Worm (Caenorhabditis elegans): ENCODE measurements around the gene rle-1.

The rle-1 gene

ce11 chrIII:10989491-10990032, 53.5 kb downstream of the rle-1 start:
- TF ChIP-seq unc-86 (tag; optimal IDR thresholded peaks at IDR 0.05) (peak; percentile 95), hlh-6 (tag; optimal IDR thresholded peaks at IDR 0.05) (peak; percentile 97), pha-4 (tag; optimal IDR thresholded peaks at IDR 0.05) (no peak), T23F11.4 (GFP tag; optimal IDR thresholded peaks at IDR 0.05) (peak; percentile 96), fax-1 (tag; optimal IDR thresholded peaks at IDR 0.05) (peak; percentile 91), ets-4 (tag; optimal IDR thresholded peaks at IDR 0.05) (peak; percentile 83), pqm-1 (tag; optimal IDR thresholded peaks at IDR 0.05) (peak; percentile 93), dve-1 (tag; optimal IDR thresholded peaks at IDR 0.05) (peak; percentile 94), lin-11 (tag; optimal IDR thresholded peaks at IDR 0.05) (peak; percentile 87), ceh-18 (tag; optimal IDR thresholded peaks at IDR 0.05) (peak; percentile 99), ceh-48 (tag; optimal IDR thresholded peaks at IDR 0.05) (peak; percentile 82), ceh-2 (tag; optimal IDR thresholded peaks at IDR 0.05) (peak; percentile 94), madf-2 (tag; optimal IDR thresholded peaks at IDR 0.05) (peak; percentile 95), ztf-16 (tag; optimal IDR thresholded peaks at IDR 0.05) (peak; percentile 98), eyg-1 (tag; optimal IDR thresholded peaks at IDR 0.05) (peak; percentile 96), ceh-45 (GFP tag; IDR thresholded peaks at IDR 0.05) (peak; percentile 94), ceh-6 (GFP tag; optimal IDR thresholded peaks at IDR 0.05) (peak; percentile 94), F13H6.1 (tag; optimal IDR thresholded peaks at IDR 0.05) (peak; percentile 94), sox-2 (GFP tag; IDR thresholded peaks at IDR 0.05) (peak; percentile 95), npax-4 (tag; optimal IDR thresholded peaks at IDR 0.05) (peak; percentile 86), fkh-10 (GFP tag; optimal IDR thresholded peaks at IDR 0.05) (peak; percentile 79), ceh-22 (tag; optimal IDR thresholded peaks at IDR 0.05) (no peak), C08G9.2 (tag; optimal IDR thresholded peaks at IDR 0.05) (peak; percentile 90), odd-2 (tag; optimal IDR thresholded peaks at IDR 0.05) (peak; percentile 53), lim-6 (tag; optimal IDR thresholded peaks at IDR 0.05) (peak; percentile 88), pat-9 (tag; optimal IDR thresholded peaks at IDR 0.05) (peak; percentile 94), tbx-2 (tag; optimal IDR thresholded peaks at IDR 0.05) (peak; percentile 96), sdc-2 (tag; optimal IDR thresholded peaks at IDR 0.05) (peak; percentile 88), ceh-31 (tag; optimal IDR thresholded peaks at IDR 0.05) (peak; percentile 92), hlh-30 (tag; optimal IDR thresholded peaks at IDR 0.05; ENCODE audit: insufficient read depth) (peak; percentile 88), hlh-13 (GFP tag; optimal IDR thresholded peaks at IDR 0.05) (peak; percentile 97), unc-3 (GFP tag; conservative IDR thresholded peaks at IDR 0.05) (peak; percentile 94), unc-3 (tag; optimal IDR thresholded peaks at IDR 0.05) (peak; percentile 87), syd-9 (tag; optimal IDR thresholded peaks at IDR 0.05) (peak; percentile 91), tbx-7 (tag; optimal IDR thresholded peaks at IDR 0.05) (peak; percentile 66), ttx-3 (tag; optimal IDR thresholded peaks at IDR 0.05) (peak; percentile 94), ceh-24 (tag; optimal IDR thresholded peaks at IDR 0.05) (peak; percentile 88), mec-3 (tag; optimal IDR thresholded peaks at IDR 0.05; ENCODE audit: borderline replicate concordance) (peak; percentile 89), che-1 (tag; optimal IDR thresholded peaks at IDR 0.05) (peak; percentile 92), ama-1 (optimal IDR thresholded peaks at IDR 0.05) (no peak), ref-2 (tag; optimal IDR thresholded peaks at IDR 0.05) (peak; percentile 91), ceh-34 (tag; optimal IDR thresholded peaks at IDR 0.05) (peak; percentile 97), pha-2 (tag; optimal IDR thresholded peaks at IDR 0.05) (peak; percentile 95), K02D7.2 (tag; optimal IDR thresholded peaks at IDR 0.05) (peak; percentile 92), pros-1 (tag; optimal IDR thresholded peaks at IDR 0.05) (peak; percentile 89), Y22D7AL.16 (tag; optimal IDR thresholded peaks at IDR 0.05) (peak; percentile 88), fkh-6 (tag; optimal IDR thresholded peaks at IDR 0.05) (peak; percentile 92), sox-4 (tag; optimal IDR thresholded peaks at IDR 0.05) (peak; percentile 96), ceh-19 (GFP tag; optimal IDR thresholded peaks at IDR 0.05) (peak; percentile 98), nhr-11 (tag; optimal IDR thresholded peaks at IDR 0.05) (peak; percentile 53), gmeb-2 (tag; optimal IDR thresholded peaks at IDR 0.05) (peak; percentile 89), nfya-1 (tag; optimal IDR thresholded peaks at IDR 0.05) (peak; percentile 92), pag-3 (tag; optimal IDR thresholded peaks at IDR 0.05; ENCODE audit: borderline replicate concordance) (peak; percentile 95)
